ENCODE assay signal across 1 fruit fly cellular context in genomic region chr3L:5988675-5989074, dm6.
A peak's percentile ranks its signal among the peaks of the same experiment; 100 is the strongest.
TF ChIP-seq lines count a peak whose summit lies in the region.

No protein-coding gene starts in this region.

TF ChIP-seq in whole organism, embryonic, 481 proteins besides CTCF, POLR2A, EP300 and RAD21 (continued from another document and continues in another):
- TF ChIP-seq dati (GFP tag; IDR thresholded peaks at IDR 0.05; lab: Robert Waterston, UW) (peak; percentile 53; the same call in 1 of the 2 replicates), CG8924 (tag; optimal IDR thresholded peaks at IDR 0.05; lab: Kevin White, UChicago) (peak; percentile 16), rib (GFP tag; IDR thresholded peaks at IDR 0.05; lab: Robert Waterston, UW) (no peak), Deaf1 (tag; optimal IDR thresholded peaks at IDR 0.05; lab: Kevin White, UChicago) (no peak), dysf (GFP tag; IDR thresholded peaks at IDR 0.05; lab: Robert Waterston, UW) (peak; percentile 52; the same call in 1 of the 3 replicates), bab2 (GFP tag; optimal IDR thresholded peaks at IDR 0.05; lab: Kevin White, UChicago) (peak; percentile 70), CG7556 (GFP tag; optimal IDR thresholded peaks at IDR 0.05; lab: Kevin White, UChicago) (no peak), twi (tag; optimal IDR thresholded peaks at IDR 0.05; lab: Kevin White, UChicago) (no peak), nerfin-2 (GFP tag; IDR thresholded peaks at IDR 0.05; lab: Robert Waterston, UW; ENCODE audit: partially characterized antibody) (no peak), CG13287 (GFP tag; IDR thresholded peaks at IDR 0.05; lab: Robert Waterston, UW; ENCODE audit: partially characterized antibody) (no peak), CG1233 (GFP tag; optimal IDR thresholded peaks at IDR 0.05; lab: Kevin White, UChicago) (peak; percentile 20), CG18011 (GFP tag; optimal IDR thresholded peaks at IDR 0.05; lab: Kevin White, UChicago) (no peak), Dp (GFP tag; optimal IDR thresholded peaks at IDR 0.05; lab: Kevin White, UChicago) (no peak), tx (GFP tag; optimal IDR thresholded peaks at IDR 0.05; lab: Kevin White, UChicago) (no peak), Jarid2 (GFP tag; optimal IDR thresholded peaks at IDR 0.05; lab: Kevin White, UChicago) (peak; percentile 31), CG13894 (tag; optimal IDR thresholded peaks at IDR 0.05; lab: Kevin White, UChicago) (no peak), h (optimal IDR thresholded peaks at IDR 0.05; lab: Kevin White, UChicago) (no peak), HLH54F (GFP tag; optimal IDR thresholded peaks at IDR 0.05; lab: Kevin White, UChicago) (no peak), CG4404 (GFP tag; IDR thresholded peaks at IDR 0.05; lab: Robert Waterston, UW) (peak; percentile 77), E2f2 (GFP tag; IDR thresholded peaks at IDR 0.05; lab: Robert Waterston, UW) (no peak), E2f1 (GFP tag; IDR thresholded peaks at IDR 0.05; lab: Robert Waterston, UW) (peak; percentile 47; the same call in 1 of the 2 replicates), CG15479 (GFP tag; optimal IDR thresholded peaks at IDR 0.05; lab: Kevin White, UChicago) (no peak), Hr39 (optimal IDR thresholded peaks at IDR 0.05; lab: Kevin White, UChicago) (no peak), ara (GFP tag; IDR thresholded peaks at IDR 0.05; lab: Robert Waterston, UW) (peak; percentile 84), CG4328 (GFP tag; optimal IDR thresholded peaks at IDR 0.05; lab: Kevin White, UChicago) (no peak), Oaz (GFP tag; IDR thresholded peaks at IDR 0.05; lab: Robert Waterston, UW) (no peak), CG10147 (GFP tag; optimal IDR thresholded peaks at IDR 0.05; lab: Kevin White, UChicago) (no peak), C15 (GFP tag; IDR thresholded peaks at IDR 0.05; lab: Robert Waterston, UW) (no peak), ttk (GFP tag; IDR thresholded peaks at IDR 0.05; lab: Robert Waterston, UW) (peak; percentile 37; the same call in 1 of the 2 replicates), Mad (GFP tag; optimal IDR thresholded peaks at IDR 0.05; lab: Kevin White, UChicago) (no peak), cg (GFP tag; optimal IDR thresholded peaks at IDR 0.05; lab: Kevin White, UChicago) (no peak), gro (GFP tag; optimal IDR thresholded peaks at IDR 0.05; lab: Kevin White, UChicago) (no peak), btn (GFP tag; optimal IDR thresholded peaks at IDR 0.05; lab: Kevin White, UChicago) (no peak), CG30020 (tag; optimal IDR thresholded peaks at IDR 0.05; lab: Kevin White, UChicago) (no peak), Atf-2 (GFP tag; optimal IDR thresholded peaks at IDR 0.05; lab: Kevin White, UChicago) (peak; percentile 0), Ets65A (GFP tag; lab: Kevin White, UChicago) (peak; percentile 87), grau (tag; optimal IDR thresholded peaks at IDR 0.05; lab: Kevin White, UChicago) (no peak), Nf-YB (GFP tag; optimal IDR thresholded peaks at IDR 0.05; lab: Kevin White, UChicago) (no peak), dmrt99B (tag; optimal IDR thresholded peaks at IDR 0.05; lab: Kevin White, UChicago) (peak; percentile 69), otp (GFP tag; IDR thresholded peaks at IDR 0.05; lab: Robert Waterston, UW) (peak; percentile 83), CG2712 (tag; optimal IDR thresholded peaks at IDR 0.05; lab: Kevin White, UChicago) (peak; percentile 79), ken (GFP tag; IDR thresholded peaks at IDR 0.05; lab: Robert Waterston, UW) (0 out of 3 replicates have a peak, but pooled peaks have one; percentile 23), GATAe (GFP tag; conservative IDR thresholded peaks at IDR 0.05; lab: Robert Waterston, UW) (no peak), CG5245 (GFP tag; optimal IDR thresholded peaks at IDR 0.05; lab: Kevin White, UChicago) (peak; percentile 57), CG32772 (GFP tag; IDR thresholded peaks at IDR 0.05; lab: Robert Waterston, UW) (peak; percentile 39; the same call in 1 of the 2 replicates), Fer1 (GFP tag; optimal IDR thresholded peaks at IDR 0.05; lab: Kevin White, UChicago) (no peak), Hr78 (GFP tag; optimal IDR thresholded peaks at IDR 0.05; lab: Kevin White, UChicago) (no peak), CG7987 (GFP tag; optimal IDR thresholded peaks at IDR 0.05; lab: Kevin White, UChicago) (no peak), corto (GFP tag; optimal IDR thresholded peaks at IDR 0.05; lab: Kevin White, UChicago) (no peak), eyg (GFP tag; optimal IDR thresholded peaks at IDR 0.05; lab: Kevin White, UChicago) (peak; percentile 39), CG8281 (tag; optimal IDR thresholded peaks at IDR 0.05; lab: Kevin White, UChicago) (no peak), sens (GFP tag; lab: Kevin White, UChicago) (peak; percentile 96), maf-S (GFP tag; optimal IDR thresholded peaks at IDR 0.05; lab: Kevin White, UChicago) (no peak), CG8290 (GFP tag; optimal IDR thresholded peaks at IDR 0.05; lab: Kevin White, UChicago) (no peak), CG8290 (tag; optimal IDR thresholded peaks at IDR 0.05; lab: Kevin White, UChicago) (no peak), Neu2 (GFP tag; optimal IDR thresholded peaks at IDR 0.05; lab: Kevin White, UChicago; ENCODE audit: borderline replicate concordance) (no peak), sr (GFP tag; IDR thresholded peaks at IDR 0.05; lab: Robert Waterston, UW) (no peak), trem (tag; optimal IDR thresholded peaks at IDR 0.05; lab: Kevin White, UChicago) (peak; percentile 47), CG3281 (GFP tag; optimal IDR thresholded peaks at IDR 0.05; lab: Kevin White, UChicago) (no peak), Hmx (GFP tag; optimal IDR thresholded peaks at IDR 0.05; lab: Kevin White, UChicago) (no peak), CG3065 (GFP tag; optimal IDR thresholded peaks at IDR 0.05; lab: Kevin White, UChicago) (no peak), bowl (GFP tag; IDR thresholded peaks at IDR 0.05; lab: Robert Waterston, UW) (no peak), slp2 (GFP tag; optimal IDR thresholded peaks at IDR 0.05; lab: Kevin White, UChicago) (peak; percentile 35), CG12071 (GFP tag; optimal IDR thresholded peaks at IDR 0.05; lab: Kevin White, UChicago) (no peak), CG16815 (GFP tag; optimal IDR thresholded peaks at IDR 0.05; lab: Kevin White, UChicago) (peak; percentile 33), CG10543 (GFP tag; optimal IDR thresholded peaks at IDR 0.05; lab: Kevin White, UChicago) (no peak), zfh2 (GFP tag; optimal IDR thresholded peaks at IDR 0.05; lab: Kevin White, UChicago) (no peak), gcm (GFP tag; optimal IDR thresholded peaks at IDR 0.05; lab: Kevin White, UChicago) (no peak), al (GFP tag; IDR thresholded peaks at IDR 0.05; lab: Robert Waterston, UW) (no peak), ap (GFP tag; IDR thresholded peaks at IDR 0.05; lab: Robert Waterston, UW) (peak; percentile 32; the same call in 1 of the 2 replicates), YL-1 (GFP tag; optimal IDR thresholded peaks at IDR 0.05; lab: Kevin White, UChicago) (no peak), jigr1 (GFP tag; IDR thresholded peaks at IDR 0.05; lab: Robert Waterston, UW) (no peak), CG2199 (GFP tag; IDR thresholded peaks at IDR 0.05; lab: Robert Waterston, UW) (peak; percentile 84; the same call in 2 of the 3 replicates), pros (GFP tag; optimal IDR thresholded peaks at IDR 0.05; lab: Kevin White, UChicago) (no peak), MESR4 (GFP tag; optimal IDR thresholded peaks at IDR 0.05; lab: Kevin White, UChicago) (no peak), ato (GFP tag; IDR thresholded peaks at IDR 0.05; lab: Robert Waterston, UW; ENCODE audit: partially characterized antibody) (no peak), Max (GFP tag; optimal IDR thresholded peaks at IDR 0.05; lab: Kevin White, UChicago) (peak; percentile 16), CG16779 (GFP tag; IDR thresholded peaks at IDR 0.05; lab: Robert Waterston, UW) (no peak), CG11085 (GFP tag; IDR thresholded peaks at IDR 0.05; lab: Robert Waterston, UW) (no peak), MTF-1 (GFP tag; optimal IDR thresholded peaks at IDR 0.05; lab: Kevin White, UChicago; ENCODE audit: borderline replicate concordance) (peak; percentile 38), usp (GFP tag; optimal IDR thresholded peaks at IDR 0.05; lab: Kevin White, UChicago) (no peak), inv (GFP tag; IDR thresholded peaks at IDR 0.05; lab: Robert Waterston, UW; ENCODE audit: partially characterized antibody) (no peak), MBD-R2 (GFP tag; IDR thresholded peaks at IDR 0.05; lab: Robert Waterston, UW) (no peak), Trl (optimal IDR thresholded peaks at IDR 0.05; lab: Kevin White, UChicago) (no peak), Trl (GFP tag; optimal IDR thresholded peaks at IDR 0.05; lab: Kevin White, UChicago) (peak; percentile 23), pum (GFP tag; optimal IDR thresholded peaks at IDR 0.05; lab: Kevin White, UChicago) (peak; percentile 32), CG17328 (GFP tag; IDR thresholded peaks at IDR 0.05; lab: Robert Waterston, UW) (peak; percentile 82), dimm (GFP tag; IDR thresholded peaks at IDR 0.05; lab: Robert Waterston, UW) (no peak), fru (optimal IDR thresholded peaks at IDR 0.05; lab: Kevin White, UChicago) (no peak), dm (GFP tag; optimal IDR thresholded peaks at IDR 0.05; lab: Kevin White, UChicago) (no peak), CG15269 (tag; optimal IDR thresholded peaks at IDR 0.05; lab: Kevin White, UChicago) (no peak), CG1529 (GFP tag; optimal IDR thresholded peaks at IDR 0.05; lab: Kevin White, UChicago) (no peak), CG3726 (GFP tag; IDR thresholded peaks at IDR 0.05; lab: Robert Waterston, UW) (peak; percentile 70; the same call in 2 of the 3 replicates), Hr3 (GFP tag; optimal IDR thresholded peaks at IDR 0.05; lab: Kevin White, UChicago) (no peak), CG13296 (GFP tag; optimal IDR thresholded peaks at IDR 0.05; lab: Kevin White, UChicago) (no peak), Lim3 (GFP tag; IDR thresholded peaks at IDR 0.05; lab: Robert Waterston, UW) (0 out of 2 replicates have a peak, but pooled peaks have one; percentile 9), CG4730 (GFP tag; IDR thresholded peaks at IDR 0.05; lab: Robert Waterston, UW) (peak; percentile 42; the same call in 1 of the 2 replicates), disco-r (GFP tag; optimal IDR thresholded peaks at IDR 0.05; lab: Kevin White, UChicago) (no peak), psq (GFP tag; optimal IDR thresholded peaks at IDR 0.05; lab: Kevin White, UChicago) (no peak), NFAT (GFP tag; IDR thresholded peaks at IDR 0.05; lab: Robert Waterston, UW) (no peak), chm (GFP tag; IDR thresholded peaks at IDR 0.05; lab: Robert Waterston, UW) (peak; percentile 44; the same call in 1 of the 2 replicates), Bgb (GFP tag; IDR thresholded peaks at IDR 0.05; lab: Robert Waterston, UW; ENCODE audit: partially characterized antibody) (no peak), ranshi (GFP tag; IDR thresholded peaks at IDR 0.05; lab: Robert Waterston, UW) (peak; percentile 75; the same call in 1 of the 2 replicates), CG11456 (GFP tag; IDR thresholded peaks at IDR 0.05; lab: Robert Waterston, UW) (no peak), wek (GFP tag; optimal IDR thresholded peaks at IDR 0.05; lab: Kevin White, UChicago) (no peak), Rx (GFP tag; IDR thresholded peaks at IDR 0.05; lab: Robert Waterston, UW) (peak; percentile 56; the same call in 1 of the 2 replicates), tup (GFP tag; optimal IDR thresholded peaks at IDR 0.05; lab: Kevin White, UChicago) (no peak), TFAM (GFP tag; optimal IDR thresholded peaks at IDR 0.05; lab: Kevin White, UChicago) (no peak), HHEX (GFP tag; optimal IDR thresholded peaks at IDR 0.05; lab: Kevin White, UChicago) (peak; percentile 20), Nf-YA (GFP tag; IDR thresholded peaks at IDR 0.05; lab: Robert Waterston, UW) (no peak), CG1792 (GFP tag; optimal IDR thresholded peaks at IDR 0.05; lab: Kevin White, UChicago) (peak; percentile 48), CG4424 (GFP tag; optimal IDR thresholded peaks at IDR 0.05; lab: Kevin White, UChicago) (peak; percentile 72), her (GFP tag; optimal IDR thresholded peaks at IDR 0.05; lab: Kevin White, UChicago) (no peak), Blimp-1 (GFP tag; optimal IDR thresholded peaks at IDR 0.05; lab: Kevin White, UChicago) (peak; percentile 69), D (optimal IDR thresholded peaks at IDR 0.05; lab: Kevin White, UChicago) (no peak), D (GFP tag; optimal IDR thresholded peaks at IDR 0.05; lab: Kevin White, UChicago) (peak; percentile 70), tin (GFP tag; optimal IDR thresholded peaks at IDR 0.05; lab: Kevin White, UChicago) (peak; percentile 66), PHDP (tag; optimal IDR thresholded peaks at IDR 0.05; lab: Kevin White, UChicago) (no peak), CG2116 (GFP tag; optimal IDR thresholded peaks at IDR 0.05; lab: Kevin White, UChicago) (no peak), unpg (GFP tag; optimal IDR thresholded peaks at IDR 0.05; lab: Kevin White, UChicago) (peak; percentile 24), CG7963 (GFP tag; IDR thresholded peaks at IDR 0.05; lab: Robert Waterston, UW; ENCODE audit: partially characterized antibody) (no peak), CG18619 (GFP tag; optimal IDR thresholded peaks at IDR 0.05; lab: Kevin White, UChicago) (no peak), gsb-n (tag; optimal IDR thresholded peaks at IDR 0.05; lab: Kevin White, UChicago) (peak; percentile 13), ind (GFP tag; optimal IDR thresholded peaks at IDR 0.05; lab: Kevin White, UChicago) (peak; percentile 2), CG9437 (GFP tag; optimal IDR thresholded peaks at IDR 0.05; lab: Kevin White, UChicago) (no peak), CG4707 (GFP tag; optimal IDR thresholded peaks at IDR 0.05; lab: Kevin White, UChicago) (no peak), Awh (GFP tag; IDR thresholded peaks at IDR 0.05; lab: Robert Waterston, UW) (peak; percentile 68; the same call in 1 of the 2 replicates), Tbp (GFP tag; optimal IDR thresholded peaks at IDR 0.05; lab: Kevin White, UChicago) (no peak), croc (GFP tag; conservative IDR thresholded peaks at IDR 0.05; lab: Robert Waterston, UW) (peak; percentile 43; the same call in 2 of the 3 replicates), fd64A (GFP tag; optimal IDR thresholded peaks at IDR 0.05; lab: Kevin White, UChicago) (peak; percentile 9), gt (GFP tag; IDR thresholded peaks at IDR 0.05; lab: Robert Waterston, UW) (no peak), CG17359 (tag; optimal IDR thresholded peaks at IDR 0.05; lab: Kevin White, UChicago) (peak; percentile 63), CG10274 (GFP tag; optimal IDR thresholded peaks at IDR 0.05; lab: Kevin White, UChicago) (no peak), sna (GFP tag; IDR thresholded peaks at IDR 0.05; lab: Robert Waterston, UW; ENCODE audit: partially characterized antibody) (no peak), Dip3 (GFP tag; optimal IDR thresholded peaks at IDR 0.05; lab: Kevin White, UChicago) (no peak)
